Worm (Caenorhabditis elegans) whole organism, early embryonic: ENCODE data around the gene angl-1.

Experiments
- B0310.2 ChIP-seq: sonication (generic microtip); optimal IDR thresholded peaks from 2 replicates; lab custom pipeline; 2016; ENCODE audit warnings: mild to moderate bottlenecking, missing genetic modification characterization, missing compliant biosample characterization
- F13C5.2 ChIP-seq: sonication (generic microtip); optimal IDR thresholded peaks from 2 replicates; lab custom pipeline; 2017; ENCODE audit warnings: mild to moderate bottlenecking, missing genetic modification characterization, inconsistent platforms, missing compliant biosample characterization
- aly-1 ChIP-seq: sonication (generic microtip); optimal IDR thresholded peaks from 2 replicates; lab custom pipeline; 2016; ENCODE audit warnings: missing genetic modification characterization, missing compliant biosample characterization
- ama-1 ChIP-seq: fragments of 150-350 bp; optimal IDR thresholded peaks from 2 replicates; lab custom pipeline; 2014
- ceh-13 ChIP-seq: fragments of 200-800 bp; sonication (Bioruptor generic); optimal IDR thresholded peaks from 2 replicates; lab custom pipeline; 2018; ENCODE audit warnings: mild to moderate bottlenecking, missing genetic modification characterization, missing compliant biosample characterization
- ceh-36 ChIP-seq: sonication (generic microtip); optimal IDR thresholded peaks from 2 replicates; lab custom pipeline; 2016; ENCODE audit warnings: missing genetic modification characterization, inconsistent platforms, missing compliant biosample characterization
- ets-7 ChIP-seq: sonication (generic microtip); optimal IDR thresholded peaks from 2 replicates; lab custom pipeline; 2016; ENCODE audit warnings: missing genotype, missing genetic modification characterization, missing compliant biosample characterization
- flt-1 ChIP-seq: fragments of 200-800 bp; sonication (Bioruptor generic); IDR thresholded peaks from 2 replicates; pipeline ENCODE4 v1.3.6; 2022; ENCODE audit warnings: missing genetic modification characterization, missing compliant biosample characterization
- hmbx-1 ChIP-seq: sonication (generic microtip); optimal IDR thresholded peaks from 2 replicates; lab custom pipeline; 2016; ENCODE audit warnings: mild to moderate bottlenecking, missing genetic modification characterization, missing compliant biosample characterization
- hmg-4 ChIP-seq: fragments of 200-800 bp; sonication (Bioruptor generic); optimal IDR thresholded peaks from 2 replicates; lab custom pipeline; 2018; ENCODE audit warnings: mild to moderate bottlenecking, missing genetic modification characterization, missing compliant biosample characterization
- hnd-1 ChIP-seq: sonication (generic microtip); optimal IDR thresholded peaks from 2 replicates; lab custom pipeline; 2016; ENCODE audit warnings: missing genetic modification characterization, missing compliant biosample characterization
- pes-1 ChIP-seq: fragments of 200-800 bp; sonication (Bioruptor generic); IDR thresholded peaks from 2 replicates; pipeline ENCODE4 v1.3.6; 2022; ENCODE audit warnings: missing genetic modification reagents, missing genetic modification characterization, missing compliant biosample characterization
- scrt-1 ChIP-seq: fragments of 200-800 bp; sonication (Bioruptor generic); IDR thresholded peaks from 2 replicates; pipeline ENCODE4 v1.3.6; 2022; ENCODE audit warnings: missing genetic modification characterization, missing compliant biosample characterization
- sea-1 ChIP-seq: fragments of 200-800 bp; sonication (Bioruptor generic); conservative IDR thresholded peaks from 2 replicates; pipeline ENCODE4 v1.3.6; 2022; ENCODE audit warnings: missing genetic modification characterization, missing compliant biosample characterization
- tbx-11 ChIP-seq: fragments of 200-800 bp; sonication (Bioruptor generic); IDR thresholded peaks from 2 replicates; pipeline ENCODE4 v1.3.6; 2022; ENCODE audit warnings: missing genetic modification characterization, missing compliant biosample characterization
- tbx-37 ChIP-seq: fragments of 200-800 bp; sonication (Bioruptor generic); conservative IDR thresholded peaks from 2 replicates; pipeline ENCODE4 v1.3.6; 2022; ENCODE audit warnings: missing genetic modification reagents, missing genetic modification characterization, missing compliant biosample characterization
- tra-4 ChIP-seq: sonication (generic microtip); optimal IDR thresholded peaks from 2 replicates; lab custom pipeline; 2017; ENCODE audit warnings: missing genetic modification characterization, missing compliant biosample characterization

angl-1 gene

DNA sequence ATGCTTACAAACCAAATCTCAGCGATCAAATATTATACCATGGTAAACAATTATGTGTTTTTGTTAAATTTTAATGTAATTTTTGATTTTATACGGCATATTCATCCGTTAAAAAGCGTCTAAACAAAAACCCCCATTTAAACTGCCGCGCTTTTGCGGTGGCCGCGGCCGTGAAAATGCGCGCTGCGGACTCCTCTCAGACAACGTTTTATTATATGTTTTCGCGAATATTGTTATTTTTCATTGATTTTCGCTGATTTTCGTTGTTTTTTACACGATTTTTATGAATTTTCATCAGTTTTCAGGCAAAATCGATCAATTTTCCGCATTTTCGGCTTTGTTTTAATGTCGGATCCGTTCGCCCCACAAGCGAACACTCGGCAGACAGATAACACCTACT lies 14.3 kb upstream of the angl-1 start, which contains the start of gene W02H5.19:
TSS of gene W02H5.19 (plus strand) at position 346 of the 400 bp plus-strand sequence.
- peak; percentile 85 for TF ChIP-seq tbx-37 (GFP tag; lab: Robert Waterston, UW)
- TF ChIP-seq hnd-1: no peak
- no peak for TF ChIP-seq aly-1 (tag; lab: Kevin White, UChicago)
- peak; percentile 38 for TF ChIP-seq hmg-4
- peak; percentile 73 for TF ChIP-seq tbx-11 (GFP tag; lab: Robert Waterston, UW)
- peak; percentile 65 for TF ChIP-seq pes-1 (GFP tag; lab: Robert Waterston, UW)
- TF ChIP-seq scrt-1 (GFP tag; lab: Robert Waterston, UW): 0 out of 2 replicates have a peak, but pooled peaks have one; percentile 40
- no peak for TF ChIP-seq hmbx-1 (tag; lab: Kevin White, UChicago)
- peak; percentile 30; the same call in 1 of the 2 replicates for TF ChIP-seq flt-1 (GFP tag; lab: Robert Waterston, UW)
- TF ChIP-seq ceh-36 (tag; lab: Kevin White, UChicago): no peak
- TF ChIP-seq ets-7 (tag; lab: Kevin White, UChicago): no peak
- TF ChIP-seq ama-1 (lab: Kevin White, UChicago): no peak
- no peak for TF ChIP-seq F13C5.2
- TF ChIP-seq tra-4 (tag; lab: Kevin White, UChicago): no peak
- TF ChIP-seq B0310.2: no peak
- no peak for TF ChIP-seq sea-1 (GFP tag; lab: Robert Waterston, UW)
- TF ChIP-seq ceh-13 (GFP tag; lab: Kevin White, UChicago): no peak

DNA sequence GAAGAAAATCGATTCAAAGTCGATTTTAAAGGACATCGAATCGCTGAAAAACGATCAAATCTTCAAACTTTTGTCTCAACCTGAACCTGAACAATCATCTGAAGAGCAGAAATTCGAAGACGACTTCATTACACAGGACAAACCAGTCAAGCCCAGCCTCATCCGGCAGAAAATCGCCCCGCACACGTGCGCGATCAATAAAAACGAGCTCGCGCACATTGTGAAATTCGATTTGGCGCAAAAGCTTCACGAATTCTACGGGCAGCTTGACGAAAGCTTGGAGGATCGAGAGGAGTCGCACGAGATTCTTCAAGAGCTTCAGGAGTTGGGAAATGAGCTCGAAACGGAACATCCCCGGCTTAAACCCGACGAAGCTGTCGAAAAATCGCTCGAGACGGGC lies 13.8 kb upstream of the angl-1 start, which contains the start of gene W02H5.2:
TSS of gene W02H5.2 (plus strand) at position 301 of the 400 bp plus-strand sequence.
- TF ChIP-seq B0310.2: no peak
- TF ChIP-seq hmg-4: no peak
- no peak for TF ChIP-seq ceh-36 (tag; lab: Kevin White, UChicago)
- no peak for TF ChIP-seq hmbx-1 (tag; lab: Kevin White, UChicago)
- no peak for TF ChIP-seq hnd-1
- TF ChIP-seq ceh-13 (GFP tag; lab: Kevin White, UChicago): no peak
- no peak for TF ChIP-seq ama-1 (lab: Kevin White, UChicago)
- no peak for TF ChIP-seq pes-1 (GFP tag; lab: Robert Waterston, UW)
- no peak for TF ChIP-seq flt-1 (GFP tag; lab: Robert Waterston, UW)
- TF ChIP-seq F13C5.2: no peak

ce11 chrV:2639506-2639905 lies 13.4 kb upstream of the angl-1 start:
- TF ChIP-seq tra-4 (tag; lab: Kevin White, UChicago) (no peak), B0310.2 (no peak), ceh-36 (tag; lab: Kevin White, UChicago) (no peak), F13C5.2 (no peak), tbx-37 (GFP tag; lab: Robert Waterston, UW) (no peak), hmbx-1 (tag; lab: Kevin White, UChicago) (no peak), hmg-4 (no peak), flt-1 (GFP tag; lab: Robert Waterston, UW) (no peak), pes-1 (GFP tag; lab: Robert Waterston, UW) (no peak), scrt-1 (GFP tag; lab: Robert Waterston, UW) (no peak), ama-1 (lab: Kevin White, UChicago) (no peak), ets-7 (tag; lab: Kevin White, UChicago) (no peak), hnd-1 (no peak), tbx-11 (GFP tag; lab: Robert Waterston, UW) (no peak), aly-1 (tag; lab: Kevin White, UChicago) (no peak), sea-1 (GFP tag; lab: Robert Waterston, UW) (no peak), ceh-13 (GFP tag; lab: Kevin White, UChicago) (no peak)

DNA sequence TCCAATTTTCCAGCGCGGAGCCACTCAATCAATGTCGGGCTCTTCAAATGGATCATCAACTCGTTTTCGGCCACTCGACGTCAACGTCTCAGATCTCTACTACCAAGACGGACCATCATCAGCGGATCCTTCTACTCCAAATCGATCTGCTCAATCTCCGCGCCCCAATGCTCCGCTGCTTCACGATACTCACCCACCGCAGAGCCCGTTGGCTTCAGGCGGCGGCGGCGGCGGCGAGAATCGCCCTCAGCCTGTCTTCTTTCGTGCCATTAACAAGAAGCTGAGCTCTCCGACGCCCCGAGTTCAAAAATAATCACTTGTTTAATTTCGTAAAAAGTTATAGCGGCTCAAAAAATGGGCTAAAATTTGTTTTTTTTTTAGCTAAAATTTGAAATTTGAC lies 6.8 kb upstream of the angl-1 start:
- TF ChIP-seq scrt-1 (GFP tag; lab: Robert Waterston, UW) (no peak), flt-1 (GFP tag; lab: Robert Waterston, UW) (no peak), hmg-4 (no peak), hmbx-1 (tag; lab: Kevin White, UChicago) (no peak), ets-7 (tag; lab: Kevin White, UChicago) (no peak), sea-1 (GFP tag; lab: Robert Waterston, UW) (no peak), B0310.2 (no peak), tra-4 (tag; lab: Kevin White, UChicago) (no peak), aly-1 (tag; lab: Kevin White, UChicago) (no peak), ceh-13 (GFP tag; lab: Kevin White, UChicago) (no peak), pes-1 (GFP tag; lab: Robert Waterston, UW) (no peak), tbx-11 (GFP tag; lab: Robert Waterston, UW) (no peak), hnd-1 (no peak), ama-1 (lab: Kevin White, UChicago) (no peak), tbx-37 (GFP tag; lab: Robert Waterston, UW) (no peak), F13C5.2 (no peak), ceh-36 (tag; lab: Kevin White, UChicago) (no peak)

- no peak for TF ChIP-seq B0310.2
- no peak for TF ChIP-seq aly-1 (tag; lab: Kevin White, UChicago)
- TF ChIP-seq F13C5.2: no peak
- TF ChIP-seq hmg-4: no peak
- no peak for TF ChIP-seq tbx-11 (GFP tag; lab: Robert Waterston, UW)
- TF ChIP-seq flt-1 (GFP tag; lab: Robert Waterston, UW): no peak
- no peak for TF ChIP-seq tra-4 (tag; lab: Kevin White, UChicago)
- no peak for TF ChIP-seq hnd-1
- TF ChIP-seq sea-1 (GFP tag; lab: Robert Waterston, UW): no peak
- TF ChIP-seq ceh-36 (tag; lab: Kevin White, UChicago): no peak
- no peak for TF ChIP-seq scrt-1 (GFP tag; lab: Robert Waterston, UW)
- TF ChIP-seq tbx-37 (GFP tag; lab: Robert Waterston, UW): no peak
- no peak for TF ChIP-seq ama-1 (lab: Kevin White, UChicago)
These were observed 5.6 kb upstream of the angl-1 start for ce11 chrV:2647222-2647796.

DNA sequence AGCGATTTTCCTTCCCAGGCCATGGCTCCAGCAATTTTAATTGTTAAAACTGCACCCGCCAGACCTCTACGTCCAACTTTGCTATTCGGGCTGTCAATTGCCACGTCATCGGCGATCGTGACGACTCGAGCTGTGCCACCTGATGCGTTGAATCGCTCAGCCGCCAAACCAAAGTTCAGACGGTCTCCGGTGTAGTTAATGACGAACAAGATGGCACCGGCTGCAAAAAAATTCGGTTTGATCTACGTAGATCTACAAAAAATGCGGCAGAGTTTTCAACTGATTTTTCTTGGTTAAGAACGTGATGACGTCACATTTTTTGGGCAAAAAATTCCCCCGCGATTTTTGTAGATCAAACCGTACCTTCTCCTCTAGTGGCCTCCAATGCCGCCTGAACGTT lies 1.9 kb upstream of the angl-1 start:
- TF ChIP-seq tbx-11 (GFP tag; lab: Robert Waterston, UW) (no peak), ama-1 (lab: Kevin White, UChicago) (no peak), tbx-37 (GFP tag; lab: Robert Waterston, UW) (no peak), ceh-13 (GFP tag; lab: Kevin White, UChicago) (no peak), aly-1 (tag; lab: Kevin White, UChicago) (no peak), ets-7 (tag; lab: Kevin White, UChicago) (no peak), pes-1 (GFP tag; lab: Robert Waterston, UW) (no peak), B0310.2 (no peak), ceh-36 (tag; lab: Kevin White, UChicago) (no peak), flt-1 (GFP tag; lab: Robert Waterston, UW) (no peak)
